Fruit fly (Drosophila melanogaster) whole organism, embryonic: Measurements from ENCODE around the gene CG17801.

Source experiments
- Ada2b ChIP-seq: fragments of 200-800 bp; sonication (Bioruptor generic); IDR thresholded peaks from 2 replicates; pipeline ENCODE4 v1.3.6; 2022; ENCODE audit warnings: missing biosample characterization, missing genetic modification characterization
- Antp ChIP-seq: fragments of 200-800 bp; sonication (Bioruptor generic); optimal IDR thresholded peaks from 3 replicates; lab custom pipeline; 2016; ENCODE audit warnings: missing biosample characterization, missing genetic modification characterization
- CG10979 ChIP-seq: fragments of 200-800 bp; sonication (Bioruptor generic); optimal IDR thresholded peaks from 2 replicates; lab custom pipeline; 2018; ENCODE audit warnings: missing biosample characterization, mild to moderate bottlenecking, missing genetic modification characterization, moderate library complexity
- CG14710 ChIP-seq: fragments of 200-800 bp; sonication (Bioruptor generic); optimal IDR thresholded peaks from 3 replicates; lab custom pipeline; 2019; ENCODE audit warnings: missing biosample characterization, mild to moderate bottlenecking, missing genetic modification characterization, moderate library complexity
- CG15269 ChIP-seq: fragments of 200-800 bp; sonication (Bioruptor generic); optimal IDR thresholded peaks from 2 replicates; lab custom pipeline; 2018; ENCODE audit warnings: missing biosample characterization, mild to moderate bottlenecking, missing genetic modification characterization, moderate library complexity
- CG15514 ChIP-seq: fragments of 200-800 bp; sonication (Bioruptor generic); optimal IDR thresholded peaks from 3 replicates; lab custom pipeline; 2017; ENCODE audit warnings: missing biosample characterization, missing genetic modification characterization, mild to moderate bottlenecking, moderate library complexity, missing genetic modification reagents
- CG15601 ChIP-seq: fragments of 200-800 bp; sonication (Bioruptor generic); optimal IDR thresholded peaks from 3 replicates; lab custom pipeline; 2019; ENCODE audit warnings: missing biosample characterization, mild to moderate bottlenecking, missing genetic modification characterization, moderate library complexity
- CG1603 ChIP-seq: fragments of 200-800 bp; sonication (Bioruptor generic); optimal IDR thresholded peaks from 2 replicates; lab custom pipeline; 2019; ENCODE audit warnings: missing biosample characterization, mild to moderate bottlenecking, missing genetic modification characterization, moderate library complexity
- CG16815 ChIP-seq: fragments of 200-800 bp; sonication (Bioruptor generic); optimal IDR thresholded peaks from 3 replicates; lab custom pipeline; 2017; ENCODE audit warnings: missing biosample characterization, mild to moderate bottlenecking, missing genetic modification characterization
- CG16863 ChIP-seq: fragments of 200-800 bp; sonication (Bioruptor generic); optimal IDR thresholded peaks from 3 replicates; lab custom pipeline; 2016; ENCODE audit warnings: missing biosample characterization, missing genetic modification characterization
- CG17359 ChIP-seq: fragments of 200-800 bp; sonication (Bioruptor generic); optimal IDR thresholded peaks from 3 replicates; lab custom pipeline; 2018; ENCODE audit warnings: missing biosample characterization, mild to moderate bottlenecking, missing genetic modification characterization, moderate library complexity
- CG17829 ChIP-seq: fragments of 200-800 bp; optimal IDR thresholded peaks from 2 replicates; lab custom pipeline; 2019; ENCODE audit warnings: missing biosample characterization, mild to moderate bottlenecking, missing genetic modification characterization, moderate library complexity
- CG18619 ChIP-seq: fragments of 200-800 bp; sonication (Bioruptor generic); optimal IDR thresholded peaks from 3 replicates; lab custom pipeline; 2017; ENCODE audit warnings: missing biosample characterization, mild to moderate bottlenecking, missing genetic modification characterization
- CG3065 ChIP-seq: fragments of 200-800 bp; sonication (Bioruptor generic); optimal IDR thresholded peaks from 2 replicates; lab custom pipeline; 2016; ENCODE audit warnings: missing biosample characterization, missing genetic modification characterization
- CG32772 ChIP-seq: fragments of 200-800 bp; sonication (Bioruptor generic); IDR thresholded peaks from 2 replicates; pipeline ENCODE4 v1.3.6; 2022; ENCODE audit warnings: missing biosample characterization, missing genetic modification characterization
- CG4424 ChIP-seq: fragments of 200-800 bp; sonication (Bioruptor generic); optimal IDR thresholded peaks from 3 replicates; lab custom pipeline; 2016; ENCODE audit warnings: missing biosample characterization, missing genetic modification characterization
- CG4617 ChIP-seq: fragments of 200-800 bp; sonication (Bioruptor generic); optimal IDR thresholded peaks from 3 replicates; lab custom pipeline; 2016; ENCODE audit warnings: missing biosample characterization, missing genetic modification characterization, borderline replicate concordance
- Dek ChIP-seq: fragments of 200-800 bp; sonication (Bioruptor generic); optimal IDR thresholded peaks from 3 replicates; lab custom pipeline; 2019; ENCODE audit warnings: missing biosample characterization, mild to moderate bottlenecking, missing genetic modification characterization, moderate library complexity
- Dref ChIP-seq: fragments of 200-800 bp; sonication (Bioruptor generic); IDR thresholded peaks from 2 replicates; pipeline ENCODE4 v1.3.6; 2022; ENCODE audit warnings: missing biosample characterization, missing genetic modification characterization
- HHEX ChIP-seq: fragments of 200-800 bp; sonication (Bioruptor generic); optimal IDR thresholded peaks from 3 replicates; lab custom pipeline; 2017; ENCODE audit warnings: missing biosample characterization, mild to moderate bottlenecking, missing genetic modification characterization, missing genetic modification reagents
- HLH3B ChIP-seq: fragments of 200-800 bp; sonication (Bioruptor generic); IDR thresholded peaks from 2 replicates; pipeline ENCODE4 v1.3.6; 2022; ENCODE audit warnings: missing biosample characterization, missing genetic modification characterization
- Hr51 ChIP-seq, 2 experiments: fragments of 200-800 bp; sonication (Bioruptor generic); optimal IDR thresholded peaks; 2 replicates in 1 of 2; 3 replicates in 1 of 2; lab custom pipeline; 2016 to 2018; ENCODE audit warnings: missing biosample characterization in 2 of 2, missing genetic modification characterization in 2 of 2, mild to moderate bottlenecking in 1 of 2, moderate library complexity in 1 of 2
- Med ChIP-seq: fragments of 200-800 bp; sonication (Bioruptor generic); peaks from one replicate; lab custom pipeline; 2016; ENCODE audit warnings: missing biosample characterization, missing genetic modification characterization, mild to moderate bottlenecking, inconsistent platforms, moderate library complexity
- Mrtf ChIP-seq: fragments of 200-800 bp; sonication (Bioruptor generic); IDR thresholded peaks from 3 replicates; pipeline ENCODE4 v1.3.6; 2022; ENCODE audit warnings: missing biosample characterization, missing genetic modification characterization
- Nf-YB ChIP-seq: fragments of 200-800 bp; sonication (Bioruptor generic); optimal IDR thresholded peaks from 3 replicates; lab custom pipeline; 2019; ENCODE audit warnings: missing biosample characterization, mild to moderate bottlenecking, missing genetic modification characterization, moderate library complexity
- PHDP ChIP-seq: fragments of 200-800 bp; sonication (Bioruptor generic); optimal IDR thresholded peaks from 3 replicates; lab custom pipeline; 2018; ENCODE audit warnings: missing biosample characterization, mild to moderate bottlenecking, missing genetic modification characterization, moderate library complexity
- Rfx ChIP-seq: fragments of 200-800 bp; sonication (Bioruptor generic); IDR thresholded peaks from 2 replicates; pipeline ENCODE4 v1.3.6; 2022; ENCODE audit warnings: missing biosample characterization, missing genetic modification characterization
- bsh ChIP-seq, 2 experiments: fragments of 200-800 bp; sonication (Bioruptor generic); optimal IDR thresholded peaks; 2 replicates each; lab custom pipeline; 2017 to 2018; ENCODE audit warnings: mild to moderate bottlenecking in 2 of 2, missing biosample characterization in 2 of 2, missing genetic modification characterization in 2 of 2, moderate library complexity in 1 of 2
- ci ChIP-seq: fragments of 200-800 bp; sonication (Bioruptor generic); IDR thresholded peaks from 3 replicates; pipeline ENCODE4 v1.3.6; 2022; ENCODE audit warnings: missing biosample characterization, missing genetic modification characterization
- croc ChIP-seq: fragments of 200-800 bp; sonication (Bioruptor generic); conservative IDR thresholded peaks from 3 replicates; pipeline ENCODE4 v1.3.6; 2022; ENCODE audit warnings: missing biosample characterization, missing genetic modification characterization
- dan ChIP-seq: fragments of 200-800 bp; sonication (Bioruptor generic); IDR thresholded peaks from 2 replicates; pipeline ENCODE4 v1.3.6; 2022; ENCODE audit warnings: missing biosample characterization, missing genetic modification characterization
- eve ChIP-seq, 2 experiments: fragments of >200 bp; optimal IDR thresholded peaks; 2 replicates each; lab custom pipeline; 2017; ENCODE audit warnings: missing biosample characterization in 2 of 2, missing genetic modification characterization in 2 of 2
- ewg ChIP-seq: fragments of 200-800 bp; sonication (Bioruptor generic); optimal IDR thresholded peaks from 3 replicates; lab custom pipeline; 2017; ENCODE audit warnings: mild to moderate bottlenecking, missing biosample characterization, missing genetic modification reagents, missing genetic modification characterization
- hb ChIP-seq: fragments of 200-800 bp; sonication (Bioruptor generic); IDR thresholded peaks from 3 replicates; pipeline ENCODE4 v1.3.6; 2022; ENCODE audit warnings: missing biosample characterization, missing genetic modification characterization; ENCODE audit not compliant: partially characterized antibody
- hkb ChIP-seq, 2 experiments: fragments of 200-800 bp in 1 of 2; fragments of >200 bp in 1 of 2; sonication (Bioruptor generic) in 1 of 2; IDR thresholded peaks in 1 of 2; optimal IDR thresholded peaks in 1 of 2; 2 replicates each; pipeline versions ENCODE4 v1.3.6 to Lab custom; 2017 to 2022; ENCODE audit warnings: missing biosample characterization in 1 of 2, missing genetic modification characterization in 1 of 2
- kah ChIP-seq: fragments of 200-800 bp; sonication (Bioruptor generic); optimal IDR thresholded peaks from 2 replicates; lab custom pipeline; 2018; ENCODE audit warnings: missing biosample characterization, mild to moderate bottlenecking, missing genetic modification characterization
- lab ChIP-seq: fragments of 200-800 bp; sonication (Bioruptor generic); optimal IDR thresholded peaks from 3 replicates; lab custom pipeline; 2017; ENCODE audit warnings: missing biosample characterization, missing genetic modification characterization, mild to moderate bottlenecking, moderate library complexity, missing genetic modification reagents
- luna ChIP-seq: fragments of 200-800 bp; sonication (Bioruptor generic); optimal IDR thresholded peaks from 2 replicates; lab custom pipeline; 2016; ENCODE audit warnings: missing biosample characterization, missing genetic modification characterization
- nerfin-2 ChIP-seq: fragments of 200-800 bp; sonication (Bioruptor generic); IDR thresholded peaks from 2 replicates; pipeline ENCODE4 v1.3.6; 2022; ENCODE audit warnings: missing biosample characterization, missing genetic modification characterization; ENCODE audit not compliant: partially characterized antibody
- pum ChIP-seq: fragments of 200-800 bp; sonication (Bioruptor generic); optimal IDR thresholded peaks from 2 replicates; lab custom pipeline; 2016; ENCODE audit warnings: missing biosample characterization, missing genetic modification characterization
- row ChIP-seq: fragments of 200-800 bp; sonication (Bioruptor generic); IDR thresholded peaks from 3 replicates; pipeline ENCODE4 v1.3.6; 2022; ENCODE audit warnings: missing biosample characterization, missing genetic modification characterization
- sc ChIP-seq, 3 experiments: fragments of >200 bp in 2 of 3; fragments of 200-800 bp in 1 of 3; sonication (Bioruptor generic) in 1 of 3; optimal IDR thresholded peaks; 2 replicates in 2 of 3; 3 replicates in 1 of 3; lab custom pipeline; 2017; ENCODE audit warnings: mild to moderate bottlenecking in 1 of 3, missing biosample characterization in 1 of 3, missing genetic modification characterization in 1 of 3, missing genetic modification reagents in 1 of 3
- scrt ChIP-seq: fragments of 200-800 bp; sonication (Bioruptor generic); optimal IDR thresholded peaks from 2 replicates; lab custom pipeline; 2018; ENCODE audit warnings: missing biosample characterization, mild to moderate bottlenecking, missing genetic modification characterization, moderate library complexity
- sens ChIP-seq: fragments of 200-800 bp; sonication (Bioruptor generic); peaks from one replicate; lab custom pipeline; 2016; ENCODE audit warnings: missing biosample characterization, missing genetic modification characterization
- twi ChIP-seq: fragments of 200-800 bp; optimal IDR thresholded peaks from 2 replicates; lab custom pipeline; 2019; ENCODE audit warnings: missing biosample characterization, mild to moderate bottlenecking, missing genetic modification characterization, moderate library complexity
- unc-4 ChIP-seq: fragments of 200-800 bp; sonication (Bioruptor generic); IDR thresholded peaks from 2 replicates; pipeline ENCODE4 v1.3.6; 2022; ENCODE audit warnings: missing biosample characterization, missing genetic modification characterization; ENCODE audit not compliant: partially characterized antibody
- wek ChIP-seq: fragments of 200-800 bp; sonication (Bioruptor generic); optimal IDR thresholded peaks from 3 replicates; lab custom pipeline; 2018; ENCODE audit warnings: missing biosample characterization, mild to moderate bottlenecking, missing genetic modification characterization, moderate library complexity
- zf30C ChIP-seq: fragments of 200-800 bp; sonication (Bioruptor generic); optimal IDR thresholded peaks from 3 replicates; lab custom pipeline; 2018; ENCODE audit warnings: missing biosample characterization, mild to moderate bottlenecking, missing genetic modification characterization

Gene CG17801

DNA sequence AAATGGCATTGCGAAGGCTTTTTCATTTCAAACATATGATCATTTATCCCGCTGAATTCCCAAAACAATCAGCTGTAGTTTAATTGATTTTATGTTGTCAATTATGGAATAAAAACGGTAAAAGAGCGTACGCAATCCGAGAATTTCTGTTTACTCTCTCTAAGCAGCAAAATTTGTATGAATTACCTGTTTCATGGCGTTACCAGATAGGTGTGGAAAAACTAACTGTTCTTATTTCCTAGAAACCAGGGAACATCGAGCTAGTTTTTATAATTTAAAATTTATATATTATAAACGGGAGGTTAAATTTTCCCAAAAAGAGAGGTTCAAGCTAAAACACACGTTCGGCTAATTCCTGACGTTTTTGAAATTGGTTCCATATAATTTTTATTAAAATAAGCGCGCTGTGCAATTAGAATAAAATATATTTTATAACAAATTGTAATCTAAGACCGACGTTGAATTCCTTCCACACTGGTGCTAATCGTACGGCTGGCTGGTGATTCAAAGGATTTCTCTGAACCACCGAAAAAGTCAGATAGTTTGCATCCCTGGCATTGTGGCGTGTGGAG is at the start of gene CG17801 (continued):
- peak; percentile 32 for TF ChIP-seq CG4424
- TF ChIP-seq CG14710 (tag; lab: Kevin White, UChicago) = peak; percentile 14
- no peak for TF ChIP-seq twi (tag; lab: Kevin White, UChicago)
- TF ChIP-seq Med (GFP tag; lab: Kevin White, UChicago) = no peak
- TF ChIP-seq hkb (optimal IDR thresholded peaks at IDR 0.05; lab: Kevin White, UChicago) = no peak
- TF ChIP-seq hkb (GFP tag; IDR thresholded peaks at IDR 0.05; lab: Robert Waterston, UW) = no peak
- TF ChIP-seq sc (optimal IDR thresholded peaks at IDR 0.05; lab: Kevin White, UChicago) = no peak
- no peak for TF ChIP-seq sc (GFP tag; optimal IDR thresholded peaks at IDR 0.05; lab: Kevin White, UChicago)
- TF ChIP-seq scrt = no peak
- no peak for TF ChIP-seq Dek
- no peak for TF ChIP-seq CG3065
- TF ChIP-seq Nf-YB (GFP tag; lab: Kevin White, UChicago) = no peak
- TF ChIP-seq croc = no peak
- no peak for TF ChIP-seq hb (GFP tag; lab: Robert Waterston, UW)
- no peak for TF ChIP-seq luna
- TF ChIP-seq PHDP (tag; lab: Kevin White, UChicago) = peak; percentile 6
- TF ChIP-seq row = 0 out of 3 replicates have a peak, but pooled peaks have one; percentile 18
- TF ChIP-seq kah (GFP tag; lab: Kevin White, UChicago) = no peak
- no peak for TF ChIP-seq ewg (GFP tag; lab: Kevin White, UChicago)
- TF ChIP-seq wek = no peak
- TF ChIP-seq ci (GFP tag; lab: Robert Waterston, UW) = 0 out of 3 replicates have a peak, but pooled peaks have one; percentile 25
- peak in 1 of 2 experiments; percentile 2 for TF ChIP-seq bsh (GFP tag; optimal IDR thresholded peaks at IDR 0.05; lab: Kevin White, UChicago)
- TF ChIP-seq CG32772 (GFP tag; lab: Robert Waterston, UW) = no peak
- TF ChIP-seq CG17829 (tag; lab: Kevin White, UChicago) = peak; percentile 14
- no peak for TF ChIP-seq Dref (GFP tag; lab: Robert Waterston, UW)
- no peak for TF ChIP-seq unc-4 (GFP tag; lab: Robert Waterston, UW)
- peak; percentile 2 for TF ChIP-seq CG15514 (GFP tag; lab: Kevin White, UChicago)
- no peak for TF ChIP-seq Mrtf
- no peak for TF ChIP-seq Antp (GFP tag; lab: Kevin White, UChicago)
- TF ChIP-seq CG16815 (GFP tag; lab: Kevin White, UChicago) = no peak
- no peak for TF ChIP-seq Hr51 (GFP tag; optimal IDR thresholded peaks at IDR 0.05; lab: Kevin White, UChicago)
- no peak for TF ChIP-seq pum
- TF ChIP-seq dan (GFP tag; lab: Robert Waterston, UW) = no peak

DNA sequence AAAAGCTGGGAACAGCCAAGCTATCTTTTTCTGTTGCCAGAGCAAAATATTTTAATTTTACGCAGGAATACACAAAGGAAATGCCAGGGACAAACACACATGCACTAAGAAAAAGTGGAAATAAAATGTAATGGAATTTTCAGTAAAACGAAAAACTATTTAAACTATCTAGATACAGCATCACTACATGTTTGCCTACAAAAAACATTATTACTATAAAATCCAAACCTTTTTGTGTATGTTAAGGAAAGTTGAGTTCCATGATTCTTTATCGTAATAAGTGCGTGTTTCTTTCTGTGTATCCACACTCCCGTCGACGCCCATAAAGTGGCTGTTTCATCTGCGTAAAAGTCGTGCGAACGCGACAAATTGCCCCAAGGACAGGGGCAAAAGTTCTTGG is 42.3 kb upstream of the CG17801 start:
- TF ChIP-seq sens (GFP tag; lab: Kevin White, UChicago) (peak; percentile 74), CG18619 (GFP tag; lab: Kevin White, UChicago) (no peak), zf30C (GFP tag; lab: Kevin White, UChicago) (peak; percentile 1), CG17359 (tag; lab: Kevin White, UChicago) (peak; percentile 36), CG16863 (GFP tag; lab: Kevin White, UChicago) (no peak), row (peak; percentile 65; the same call in 2 of the 3 replicates), Ada2b (0 out of 2 replicates have a peak, but pooled peaks have one; percentile 18), CG15601 (tag; lab: Kevin White, UChicago) (no peak), HLH3B (0 out of 2 replicates have a peak, but pooled peaks have one; percentile 7), nerfin-2 (GFP tag; lab: Robert Waterston, UW) (no peak), CG4617 (GFP tag; lab: Kevin White, UChicago) (no peak), CG10979 (peak; percentile 17), HHEX (GFP tag; lab: Kevin White, UChicago) (peak; percentile 17), lab (GFP tag; lab: Kevin White, UChicago) (peak; percentile 30), ci (GFP tag; lab: Robert Waterston, UW) (0 out of 3 replicates have a peak, but pooled peaks have one; percentile 22), CG1603 (peak; percentile 2), CG15269 (tag; lab: Kevin White, UChicago) (peak; percentile 20), Rfx (0 out of 2 replicates have a peak, but pooled peaks have one; percentile 13), eve (GFP tag; optimal IDR thresholded peaks at IDR 0.05; lab: Kevin White, UChicago) (peak in 1 of 2 experiments; percentile 1)
